Worm (Caenorhabditis elegans) whole organism, L4 larva: ENCODE data around the gene ssna-1.

Experiments
- D1046.2 ChIP-seq: fragments of 200-800 bp; sonication (Bioruptor generic); IDR thresholded peaks from 2 replicates; pipeline ENCODE4 v1.3.6; 2022; ENCODE audit warnings: missing genetic modification characterization, missing compliant biosample characterization
- F26F4.8 ChIP-seq: fragments of 200-800 bp; sonication (Bioruptor generic); conservative IDR thresholded peaks from 2 replicates; pipeline ENCODE4 v1.3.6; 2022; ENCODE audit warnings: missing genetic modification characterization, missing compliant biosample characterization
- F37D6.2 ChIP-seq: sonication (generic microtip); optimal IDR thresholded peaks from 2 replicates; lab custom pipeline; 2016; ENCODE audit warnings: mild to moderate bottlenecking, missing genetic modification characterization, missing compliant biosample characterization
- F49E8.2 ChIP-seq: sonication (generic microtip); optimal IDR thresholded peaks from 2 replicates; lab custom pipeline; 2016; ENCODE audit warnings: missing compliant biosample characterization, mild to moderate bottlenecking, missing genetic modification characterization, borderline replicate concordance
- T20F7.1 ChIP-seq: fragments of 200-800 bp; sonication (Bioruptor generic); optimal IDR thresholded peaks from 2 replicates; lab custom pipeline; 2018; ENCODE audit warnings: mild to moderate bottlenecking, missing genetic modification characterization, missing compliant biosample characterization
- Y105C5A.15 ChIP-seq: fragments of 200-800 bp; sonication (Bioruptor generic); IDR thresholded peaks from 2 replicates; pipeline ENCODE4 v1.3.6; 2022; ENCODE audit warnings: missing genetic modification characterization, missing compliant biosample characterization
- Y75B8A.6 ChIP-seq: fragments of 200-800 bp; sonication (Bioruptor generic); IDR thresholded peaks from 2 replicates; pipeline ENCODE4 v1.3.6; 2022; ENCODE audit warnings: missing genetic modification reagents, missing genetic modification characterization, missing compliant biosample characterization
- aha-1 ChIP-seq: fragments of 150-350 bp; peaks from one replicate; lab custom pipeline; 2014; ENCODE audit warnings: missing biosample characterization, missing genetic modification characterization
- ama-1 ChIP-seq: fragments of 150-350 bp; optimal IDR thresholded peaks from 2 replicates; lab custom pipeline; 2014; ENCODE audit warnings: inconsistent platforms, mixed read lengths
- arid-1 ChIP-seq: fragments of 200-800 bp; sonication (Bioruptor generic); conservative IDR thresholded peaks from 2 replicates; pipeline ENCODE4 v1.3.6; 2022; ENCODE audit warnings: missing genetic modification reagents, missing genetic modification characterization, missing compliant biosample characterization
- ceh-32 ChIP-seq: sonication (generic microtip); optimal IDR thresholded peaks from 2 replicates; lab custom pipeline; 2016; ENCODE audit warnings: mild to moderate bottlenecking, missing genetic modification characterization, missing compliant biosample characterization; ENCODE audit not compliant: poor library complexity
- ces-1 ChIP-seq: fragments of 150-350 bp; sonication (generic microtip); optimal IDR thresholded peaks from 4 replicates; lab custom pipeline; 2014; ENCODE audit warnings: missing biosample characterization, missing genetic modification reagents, missing genetic modification characterization
- ctbp-1 ChIP-seq: fragments of 200-800 bp; sonication (Bioruptor generic); IDR thresholded peaks from 2 replicates; pipeline ENCODE4 v1.3.6; 2022; ENCODE audit warnings: missing genetic modification reagents, missing genetic modification characterization, missing compliant biosample characterization
- daf-8 ChIP-seq: fragments of 200-800 bp; sonication (Bioruptor generic); IDR thresholded peaks from 2 replicates; pipeline ENCODE4 v1.3.6; 2022; ENCODE audit warnings: missing genetic modification characterization, missing compliant biosample characterization
- dve-1 ChIP-seq: sonication (generic microtip); optimal IDR thresholded peaks from 2 replicates; lab custom pipeline; 2017; ENCODE audit warnings: antibody characterized with exemption, mild to moderate bottlenecking, missing genetic modification characterization, missing compliant biosample characterization; ENCODE audit not compliant: insufficient read depth
- egl-27 ChIP-seq: sonication (generic microtip); optimal IDR thresholded peaks from 3 replicates; lab custom pipeline; 2017; ENCODE audit warnings: missing biosample characterization, missing genetic modification reagents, missing genetic modification characterization
- fkh-10 ChIP-seq: fragments of 150-350 bp; optimal IDR thresholded peaks from 2 replicates; lab custom pipeline; 2014; ENCODE audit warnings: missing biosample characterization, missing genetic modification reagents, missing genetic modification characterization
- gei-8 ChIP-seq: fragments of 200-800 bp; sonication (Bioruptor generic); optimal IDR thresholded peaks from 2 replicates; lab custom pipeline; 2018; ENCODE audit warnings: mild to moderate bottlenecking, missing genetic modification characterization, missing compliant biosample characterization
- hif-1 ChIP-seq, 2 experiments: sonication (generic microtip); optimal IDR thresholded peaks; 2 replicates each; lab custom pipeline; 2016 to 2017; ENCODE audit warnings: missing compliant biosample characterization in 2 of 2, missing genetic modification characterization in 2 of 2, missing genetic modification reagents in 2 of 2, missing genotype in 2 of 2, mild to moderate bottlenecking in 1 of 2
- hlh-11 ChIP-seq: fragments of 200-800 bp; sonication (Bioruptor generic); optimal IDR thresholded peaks from 2 replicates; lab custom pipeline; 2018; ENCODE audit warnings: mild to moderate bottlenecking, missing genetic modification characterization, missing compliant biosample characterization
- hlh-30 ChIP-seq: sonication (generic microtip); optimal IDR thresholded peaks from 2 replicates; lab custom pipeline; 2017; ENCODE audit warnings: antibody characterized with exemption, mild to moderate bottlenecking, missing genetic modification characterization, missing compliant biosample characterization; ENCODE audit not compliant: insufficient read depth
- jun-1 ChIP-seq: fragments of 150-350 bp; optimal IDR thresholded peaks from 2 replicates; lab custom pipeline; 2014; ENCODE audit warnings: missing biosample characterization, missing genetic modification reagents, missing genetic modification characterization
- lin-13 ChIP-seq: fragments of 150-350 bp; optimal IDR thresholded peaks from 2 replicates; lab custom pipeline; 2014; ENCODE audit warnings: missing biosample characterization, missing genetic modification reagents, missing genetic modification characterization
- lin-29 ChIP-seq: fragments of 200-800 bp; sonication (Bioruptor generic); IDR thresholded peaks from 2 replicates; pipeline ENCODE4 v1.3.6; 2022; ENCODE audit warnings: missing genetic modification reagents, missing genetic modification characterization, missing compliant biosample characterization
- lin-39 ChIP-seq: fragments of 150-350 bp; optimal IDR thresholded peaks from 2 replicates; lab custom pipeline; 2014; ENCODE audit warnings: missing biosample characterization, missing genetic modification reagents, missing genetic modification characterization
- lir-3 ChIP-seq: sonication (generic microtip); optimal IDR thresholded peaks from 2 replicates; lab custom pipeline; 2016; ENCODE audit warnings: mild to moderate bottlenecking, missing genetic modification characterization, missing compliant biosample characterization
- lsy-2 ChIP-seq, 2 experiments: fragments of 150-350 bp in 1 of 2; sonication (generic microtip) in 1 of 2; optimal IDR thresholded peaks; 2 replicates each; lab custom pipeline; 2014 to 2017; ENCODE audit warnings: missing biosample characterization in 2 of 2, missing genetic modification characterization in 2 of 2
- mdt-29 ChIP-seq: fragments of 200-800 bp; sonication (Bioruptor generic); IDR thresholded peaks from 2 replicates; pipeline ENCODE4 v1.3.6; 2022; ENCODE audit warnings: missing genetic modification reagents, missing genetic modification characterization, missing compliant biosample characterization
- mep-1 ChIP-seq: fragments of 150-350 bp; sonication (generic microtip); optimal IDR thresholded peaks from 3 replicates; lab custom pipeline; 2014; ENCODE audit warnings: missing biosample characterization, missing genetic modification characterization
- mes-2 ChIP-seq: sonication (generic microtip); optimal IDR thresholded peaks from 2 replicates; lab custom pipeline; 2016; ENCODE audit warnings: missing genotype, mild to moderate bottlenecking, missing genetic modification characterization, missing compliant biosample characterization; ENCODE audit not compliant: poor library complexity, severe bottlenecking
- mxl-3 ChIP-seq: fragments of 200-800 bp; sonication (Bioruptor generic); optimal IDR thresholded peaks from 2 replicates; lab custom pipeline; 2018; ENCODE audit warnings: mild to moderate bottlenecking, missing genetic modification characterization, missing compliant biosample characterization
- nhr-10 ChIP-seq: fragments of 150-350 bp; optimal IDR thresholded peaks from 2 replicates; lab custom pipeline; 2014; ENCODE audit warnings: missing biosample characterization, missing genetic modification characterization
- nhr-102 ChIP-seq: sonication (generic microtip); optimal IDR thresholded peaks from 2 replicates; lab custom pipeline; 2016; ENCODE audit warnings: mild to moderate bottlenecking, missing genetic modification characterization, moderate library complexity, missing compliant biosample characterization
- nhr-111 ChIP-seq: fragments of 200-800 bp; sonication (Bioruptor generic); optimal IDR thresholded peaks from 2 replicates; lab custom pipeline; 2018; ENCODE audit warnings: mild to moderate bottlenecking, missing genetic modification characterization, missing compliant biosample characterization
- nhr-28 ChIP-seq: fragments of 150-350 bp; optimal IDR thresholded peaks from 2 replicates; lab custom pipeline; 2014; ENCODE audit warnings: missing biosample characterization, missing genetic modification characterization
- nhr-41 ChIP-seq: fragments of 200-800 bp; sonication (Bioruptor generic); IDR thresholded peaks from 2 replicates; pipeline ENCODE4 v1.3.6; 2022; ENCODE audit warnings: missing genetic modification reagents, missing genetic modification characterization, missing compliant biosample characterization
- nhr-48 ChIP-seq: sonication (generic microtip); optimal IDR thresholded peaks from 2 replicates; lab custom pipeline; 2016; ENCODE audit warnings: mild to moderate bottlenecking, missing genetic modification characterization, missing compliant biosample characterization
- pha-4 ChIP-seq, 2 experiments: fragments of 150-350 bp in 1 of 2; fragments of 200-800 bp in 1 of 2; sonication (Bioruptor generic) in 1 of 2; IDR thresholded peaks in 1 of 2; optimal IDR thresholded peaks in 1 of 2; 2 replicates each; pipeline versions ENCODE4 v1.3.6 to Lab custom; 2014 to 2022; ENCODE audit warnings: missing genetic modification characterization in 2 of 2, missing genetic modification reagents in 2 of 2, missing biosample characterization in 1 of 2, missing compliant biosample characterization in 1 of 2
- rbr-2 ChIP-seq: sonication (generic microtip); optimal IDR thresholded peaks from 2 replicates; lab custom pipeline; 2016; ENCODE audit warnings: missing genotype, missing genetic modification characterization, missing compliant biosample characterization
- skn-1 ChIP-seq: fragments of 150-350 bp; optimal IDR thresholded peaks from 2 replicates; lab custom pipeline; 2014; ENCODE audit warnings: missing biosample characterization, missing genetic modification characterization
- spr-1 ChIP-seq: sonication (generic microtip); optimal IDR thresholded peaks from 2 replicates; lab custom pipeline; 2016; ENCODE audit warnings: mild to moderate bottlenecking, missing genetic modification characterization, missing compliant biosample characterization
- spr-3 ChIP-seq: fragments of 200-800 bp; sonication (Bioruptor generic); optimal IDR thresholded peaks from 2 replicates; lab custom pipeline; 2018; ENCODE audit warnings: mild to moderate bottlenecking, missing genetic modification characterization, missing compliant biosample characterization
- tra-1 ChIP-seq: fragments of 200-800 bp; sonication (Bioruptor generic); IDR thresholded peaks from 2 replicates; pipeline ENCODE4 v1.3.6; 2022; ENCODE audit warnings: missing genetic modification reagents, missing genetic modification characterization, missing compliant biosample characterization
- unc-130 ChIP-seq: sonication (generic microtip); optimal IDR thresholded peaks from 2 replicates; lab custom pipeline; 2016; ENCODE audit warnings: missing genetic modification reagents, missing genetic modification characterization, missing compliant biosample characterization
- unc-62 ChIP-seq, 3 experiments: fragments of 150-350 bp in 1 of 3; sonication (generic microtip); optimal IDR thresholded peaks in 2 of 3; peaks in 1 of 3; 1 replicate in 1 of 3; 2 replicates in 2 of 3; lab custom pipeline; 2014 to 2017; ENCODE audit warnings: missing biosample characterization in 3 of 3, missing genetic modification characterization in 3 of 3, missing genetic modification reagents in 3 of 3, missing genotype in 1 of 3
- vab-7 ChIP-seq: fragments of 200-800 bp; sonication (Bioruptor generic); IDR thresholded peaks from 2 replicates; pipeline ENCODE4 v1.3.6; 2022; ENCODE audit warnings: missing genetic modification reagents, missing genetic modification characterization, missing compliant biosample characterization
- zip-11 ChIP-seq: fragments of 200-800 bp; sonication (Bioruptor generic); IDR thresholded peaks from 2 replicates; pipeline ENCODE4 v1.3.6; 2022; ENCODE audit warnings: missing genetic modification characterization, missing compliant biosample characterization
- zip-2 ChIP-seq: fragments of 150-350 bp; optimal IDR thresholded peaks from 2 replicates; lab custom pipeline; 2014; ENCODE audit warnings: missing biosample characterization, missing genetic modification characterization
- ztf-11 ChIP-seq: fragments of 150-350 bp; optimal IDR thresholded peaks from 2 replicates; lab custom pipeline; 2014; ENCODE audit warnings: missing biosample characterization, missing genetic modification characterization

ssna-1 gene

DNA sequence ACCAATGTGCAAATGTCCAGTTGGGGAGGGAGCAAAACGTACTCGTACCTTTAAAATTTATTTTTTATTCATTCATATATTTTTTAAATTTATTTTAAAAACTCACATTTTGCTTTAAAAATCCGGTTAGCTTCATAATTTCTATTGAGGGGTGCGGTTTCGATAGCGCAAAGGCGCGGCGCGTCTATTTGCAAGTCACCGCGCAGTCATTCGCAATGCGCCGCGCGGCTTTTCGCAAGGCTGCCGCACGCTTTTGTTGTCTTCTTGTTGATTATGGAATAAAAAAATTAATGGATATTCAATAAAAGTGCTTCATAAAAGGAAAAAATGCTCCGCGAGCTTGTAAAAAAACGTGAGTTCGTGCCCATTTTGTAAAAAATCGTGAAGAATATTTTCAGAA, 2.4 kb downstream of the ssna-1 start, which contains the start of the genes ears-2 and uncp-18 (continued):
- peak; percentile 90 for TF ChIP-seq spr-1 (tag; lab: Kevin White, UChicago)
- TF ChIP-seq nhr-48 (tag; lab: Kevin White, UChicago) = peak; percentile 71
- peak; percentile 89 for TF ChIP-seq Y105C5A.15 (GFP tag; lab: Robert Waterston, UW)
- TF ChIP-seq ama-1 (lab: Kevin White, UChicago) = peak; percentile 17
- peak; percentile 87 for TF ChIP-seq ctbp-1 (GFP tag; lab: Robert Waterston, UW)
- TF ChIP-seq Y75B8A.6 = peak; percentile 81; the same call in 1 of the 2 replicates
- peak; percentile 55 for TF ChIP-seq F49E8.2 (tag; lab: Kevin White, UChicago)
- peak; percentile 96 for TF ChIP-seq arid-1 (GFP tag; lab: Robert Waterston, UW)
- peak; percentile 56 for TF ChIP-seq gei-8 (GFP tag; lab: Kevin White, UChicago)
- no peak for TF ChIP-seq T20F7.1 (GFP tag; lab: Kevin White, UChicago)
- no peak for TF ChIP-seq lin-39 (tag; lab: Kevin White, UChicago)
- peak; percentile 84 for TF ChIP-seq mxl-3 (GFP tag; lab: Kevin White, UChicago)
- peak; percentile 38 for TF ChIP-seq zip-2 (tag; lab: Kevin White, UChicago)
- no peak for TF ChIP-seq nhr-111 (GFP tag; lab: Kevin White, UChicago)
- peak; percentile 97 for TF ChIP-seq unc-130 (GFP tag; lab: Kevin White, UChicago)
- TF ChIP-seq spr-3 (GFP tag; lab: Kevin White, UChicago) = peak; percentile 81
- TF ChIP-seq mdt-29 = peak; percentile 73
- TF ChIP-seq ceh-32 (tag; lab: Kevin White, UChicago) = peak; percentile 17
- TF ChIP-seq nhr-10 (tag; lab: Kevin White, UChicago) = peak; percentile 43
- peak; percentile 91 for TF ChIP-seq rbr-2
- TF ChIP-seq lin-29 = peak; percentile 75
- no peak for TF ChIP-seq skn-1 (tag; lab: Kevin White, UChicago)
- no peak for TF ChIP-seq zip-11
- TF ChIP-seq hlh-11 = peak; percentile 83
- TF ChIP-seq dve-1 (tag; lab: Kevin White, UChicago) = peak; percentile 96
- TF ChIP-seq nhr-102 (tag; lab: Kevin White, UChicago) = peak; percentile 85
- TF ChIP-seq lir-3 (tag; lab: Kevin White, UChicago) = peak; percentile 48
- no peak for TF ChIP-seq jun-1 (tag; lab: Kevin White, UChicago)
- TF ChIP-seq ces-1 = peak; percentile 53
- peak; percentile 96 for TF ChIP-seq aha-1 (tag; lab: Kevin White, UChicago)
- peak; percentile 1 to 92 for TF ChIP-seq hif-1 (tag; optimal IDR thresholded peaks at IDR 0.05; lab: Kevin White, UChicago)
- no peak for TF ChIP-seq F26F4.8 (GFP tag; lab: Robert Waterston, UW)
- TF ChIP-seq lin-13 (GFP tag; lab: Kevin White, UChicago) = peak; percentile 92
- peak; percentile 90 for TF ChIP-seq pha-4 (GFP tag; IDR thresholded peaks at IDR 0.05; lab: Robert Waterston, UW)
- TF ChIP-seq pha-4 (tag; optimal IDR thresholded peaks at IDR 0.05; lab: Kevin White, UChicago) = no peak
- no peak for TF ChIP-seq daf-8 (GFP tag; lab: Robert Waterston, UW)
- TF ChIP-seq tra-1 (GFP tag; lab: Robert Waterston, UW) = peak; percentile 74; the same call in 1 of the 2 replicates
- TF ChIP-seq lsy-2 (tag; optimal IDR thresholded peaks at IDR 0.05; lab: Kevin White, UChicago) = peak; percentile 84 to 95
- peak; percentile 98 for TF ChIP-seq mep-1 (tag; lab: Kevin White, UChicago)
- peak; percentile 43 for TF ChIP-seq fkh-10 (GFP tag; lab: Kevin White, UChicago)
- TF ChIP-seq egl-27 (tag; lab: Kevin White, UChicago) = no peak
- peak; percentile 63 for TF ChIP-seq nhr-28
- 0 out of 2 replicates have a peak, but pooled peaks have one; percentile 47 for TF ChIP-seq D1046.2 (GFP tag; lab: Robert Waterston, UW)
- TF ChIP-seq ztf-11 (tag; lab: Kevin White, UChicago) = no peak
- no peak for TF ChIP-seq unc-62 (GFP tag; optimal IDR thresholded peaks at IDR 0.05 in 1 of 2; lab: Kevin White, UChicago)
- TF ChIP-seq unc-62 (tag; optimal IDR thresholded peaks at IDR 0.05; lab: Kevin White, UChicago) = no peak
- TF ChIP-seq F37D6.2 (tag; lab: Kevin White, UChicago) = peak; percentile 79
- peak; percentile 71 for TF ChIP-seq hlh-30 (tag; lab: Kevin White, UChicago)
- peak; percentile 98 for TF ChIP-seq vab-7
- 0 out of 2 replicates have a peak, but pooled peaks have one; percentile 59 for TF ChIP-seq nhr-41 (GFP tag; lab: Robert Waterston, UW)
- TF ChIP-seq mes-2 (tag; lab: Kevin White, UChicago) = peak; percentile 99
